Worm (Caenorhabditis elegans): Measurements from ENCODE around the gene nlp-52.

ce11 chrIII:757981-758380, 3.6 kb upstream of the nlp-52 start, which contains the start of gene T17H7.7:
- TF ChIP-seq snpc-4 (tag; optimal IDR thresholded peaks at IDR 0.05) (no peak), dpl-1 (GFP tag; optimal IDR thresholded peaks at IDR 0.05) (no peak), ceh-63 (GFP tag; optimal IDR thresholded peaks at IDR 0.05) (no peak), zag-1 (tag; optimal IDR thresholded peaks at IDR 0.05) (no peak), ama-1 (optimal IDR thresholded peaks at IDR 0.05) (no peak), tlp-1 (tag; optimal IDR thresholded peaks at IDR 0.05) (no peak), ztf-11 (tag; optimal IDR thresholded peaks at IDR 0.05) (no peak), lin-35 (GFP tag; optimal IDR thresholded peaks at IDR 0.05) (no peak), nhr-28 (tag; optimal IDR thresholded peaks at IDR 0.05) (no peak), lin-15B (tag; optimal IDR thresholded peaks at IDR 0.05) (no peak), lin-13 (GFP tag; optimal IDR thresholded peaks at IDR 0.05) (no peak), fos-1 (tag; optimal IDR thresholded peaks at IDR 0.05) (no peak), tbx-2 (tag; optimal IDR thresholded peaks at IDR 0.05) (no peak)
